Worm (Caenorhabditis elegans) whole organism, L4 larva: ENCODE results near the gene gpcp-2.
A peak's percentile ranks its signal among the peaks of the same experiment; 100 is the strongest.

Experiments
- D1046.2 ChIP-seq: fragments of 200-800 bp; sonication (Bioruptor generic); IDR thresholded peaks from 2 replicates; pipeline ENCODE4 v1.3.6; 2022; ENCODE audit warnings: missing genetic modification characterization, missing compliant biosample characterization
- F10B5.3 ChIP-seq: sonication (generic microtip); optimal IDR thresholded peaks from 2 replicates; lab custom pipeline; 2016; ENCODE audit warnings: mild to moderate bottlenecking, missing genetic modification characterization, missing compliant biosample characterization
- F37D6.2 ChIP-seq: sonication (generic microtip); optimal IDR thresholded peaks from 2 replicates; lab custom pipeline; 2016; ENCODE audit warnings: mild to moderate bottlenecking, missing genetic modification characterization, missing compliant biosample characterization
- F44E2.7 ChIP-seq: fragments of 200-800 bp; sonication (Bioruptor generic); IDR thresholded peaks from 2 replicates; pipeline ENCODE4 v2.1.2; 2022; ENCODE audit warnings: missing genetic modification characterization, missing compliant biosample characterization
- R02D3.7 ChIP-seq: fragments of 150-350 bp; sonication (generic microtip); optimal IDR thresholded peaks from 3 replicates; lab custom pipeline; 2014; ENCODE audit warnings: missing biosample characterization, missing genetic modification characterization
- Y105C5A.15 ChIP-seq: fragments of 200-800 bp; sonication (Bioruptor generic); IDR thresholded peaks from 2 replicates; pipeline ENCODE4 v1.3.6; 2022; ENCODE audit warnings: missing genetic modification characterization, missing compliant biosample characterization
- ZK337.2 ChIP-seq: fragments of 200-800 bp; sonication (Bioruptor generic); IDR thresholded peaks from 2 replicates; pipeline ENCODE4 v1.3.6; 2022; ENCODE audit warnings: missing genetic modification reagents, missing genetic modification characterization, missing compliant biosample characterization
- ZK546.5 ChIP-seq, 2 experiments: sonication (generic microtip); optimal IDR thresholded peaks; 2 replicates each; lab custom pipeline; 2017; ENCODE audit warnings: missing biosample characterization in 2 of 2, missing genetic modification characterization in 2 of 2
- aha-1 ChIP-seq: fragments of 150-350 bp; peaks from one replicate; lab custom pipeline; 2014; ENCODE audit warnings: missing biosample characterization, missing genetic modification characterization
- attf-4 ChIP-seq: sonication (generic microtip); optimal IDR thresholded peaks from 3 replicates; lab custom pipeline; 2017; ENCODE audit warnings: missing biosample characterization, missing genetic modification characterization
- ceh-20 ChIP-seq: fragments of 200-800 bp; sonication (Bioruptor generic); IDR thresholded peaks from 2 replicates; pipeline ENCODE4 v1.3.6; 2022; ENCODE audit warnings: missing genetic modification reagents, missing genetic modification characterization, missing compliant biosample characterization
- ceh-44 ChIP-seq: fragments of 200-800 bp; sonication (Bioruptor generic); IDR thresholded peaks from 2 replicates; pipeline ENCODE4 v1.3.6; 2022; ENCODE audit warnings: missing genetic modification reagents, missing genetic modification characterization, missing compliant biosample characterization
- ceh-82 ChIP-seq: sonication (generic microtip); optimal IDR thresholded peaks from 2 replicates; lab custom pipeline; 2017; ENCODE audit warnings: missing biosample characterization, missing genetic modification characterization
- ces-1 ChIP-seq: fragments of 150-350 bp; sonication (generic microtip); optimal IDR thresholded peaks from 4 replicates; lab custom pipeline; 2014; ENCODE audit warnings: missing biosample characterization, missing genetic modification reagents, missing genetic modification characterization
- cey-2 ChIP-seq: sonication (generic microtip); optimal IDR thresholded peaks from 3 replicates; lab custom pipeline; 2017; ENCODE audit warnings: missing genetic modification characterization, mild to moderate bottlenecking, missing compliant biosample characterization, antibody characterized with exemption, borderline replicate concordance; ENCODE audit not compliant: insufficient read depth
- daf-12 ChIP-seq: fragments of 150-350 bp; optimal IDR thresholded peaks from 2 replicates; lab custom pipeline; 2014; ENCODE audit warnings: missing biosample characterization, missing genetic modification reagents, missing genetic modification characterization
- daf-19 ChIP-seq: fragments of 200-800 bp; sonication (Bioruptor generic); conservative IDR thresholded peaks from 2 replicates; pipeline ENCODE4 v1.3.6; 2022; ENCODE audit warnings: missing genetic modification characterization, missing compliant biosample characterization
- dmd-8 ChIP-seq: fragments of 200-800 bp; sonication (Bioruptor generic); IDR thresholded peaks from 2 replicates; pipeline ENCODE4 v1.3.6; 2022; ENCODE audit warnings: missing genetic modification characterization, missing compliant biosample characterization
- dmd-9 ChIP-seq: fragments of 200-800 bp; sonication (Bioruptor generic); IDR thresholded peaks from 2 replicates; pipeline ENCODE4 v1.3.6; 2022; ENCODE audit warnings: missing genetic modification reagents, missing genetic modification characterization, missing compliant biosample characterization
- dpl-1 ChIP-seq: fragments of 150-350 bp; optimal IDR thresholded peaks from 2 replicates; lab custom pipeline; 2014; ENCODE audit warnings: missing biosample characterization, missing genetic modification reagents, missing genetic modification characterization
- duxl-1 ChIP-seq: sonication (generic microtip); optimal IDR thresholded peaks from 2 replicates; lab custom pipeline; 2016; ENCODE audit warnings: mild to moderate bottlenecking, missing genetic modification characterization, moderate library complexity, missing compliant biosample characterization; ENCODE audit not compliant: poor library complexity
- dve-1 ChIP-seq: sonication (generic microtip); optimal IDR thresholded peaks from 2 replicates; lab custom pipeline; 2017; ENCODE audit warnings: antibody characterized with exemption, mild to moderate bottlenecking, missing genetic modification characterization, missing compliant biosample characterization; ENCODE audit not compliant: insufficient read depth
- egl-27 ChIP-seq: sonication (generic microtip); optimal IDR thresholded peaks from 3 replicates; lab custom pipeline; 2017; ENCODE audit warnings: missing biosample characterization, missing genetic modification reagents, missing genetic modification characterization
- egl-43 ChIP-seq: fragments of 200-800 bp; sonication (Bioruptor generic); IDR thresholded peaks from 2 replicates; pipeline ENCODE4 v1.3.6; 2022; ENCODE audit warnings: missing genetic modification reagents, missing genetic modification characterization, missing compliant biosample characterization
- hif-1 ChIP-seq, 2 experiments: sonication (generic microtip); optimal IDR thresholded peaks; 2 replicates each; lab custom pipeline; 2016 to 2017; ENCODE audit warnings: missing compliant biosample characterization in 2 of 2, missing genetic modification characterization in 2 of 2, missing genetic modification reagents in 2 of 2, missing genotype in 2 of 2, mild to moderate bottlenecking in 1 of 2
- jun-1 ChIP-seq: fragments of 150-350 bp; optimal IDR thresholded peaks from 2 replicates; lab custom pipeline; 2014; ENCODE audit warnings: missing biosample characterization, missing genetic modification reagents, missing genetic modification characterization
- lin-1 ChIP-seq: fragments of 200-800 bp; sonication (Bioruptor generic); IDR thresholded peaks from 2 replicates; pipeline ENCODE4 v1.3.6; 2022; ENCODE audit warnings: missing genetic modification reagents, missing genetic modification characterization, missing compliant biosample characterization
- lin-13 ChIP-seq: fragments of 150-350 bp; optimal IDR thresholded peaks from 2 replicates; lab custom pipeline; 2014; ENCODE audit warnings: missing biosample characterization, missing genetic modification reagents, missing genetic modification characterization
- lin-29 ChIP-seq: fragments of 200-800 bp; sonication (Bioruptor generic); IDR thresholded peaks from 2 replicates; pipeline ENCODE4 v1.3.6; 2022; ENCODE audit warnings: missing genetic modification reagents, missing genetic modification characterization, missing compliant biosample characterization
- lin-39 ChIP-seq: fragments of 150-350 bp; optimal IDR thresholded peaks from 2 replicates; lab custom pipeline; 2014; ENCODE audit warnings: missing biosample characterization, missing genetic modification reagents, missing genetic modification characterization
- mdl-1 ChIP-seq, 2 experiments: fragments of 150-350 bp in 1 of 2; sonication (generic microtip) in 1 of 2; optimal IDR thresholded peaks; 2 replicates each; lab custom pipeline; 2014 to 2017; ENCODE audit warnings: missing biosample characterization in 2 of 2, missing genetic modification characterization in 2 of 2
- mdt-29 ChIP-seq: fragments of 200-800 bp; sonication (Bioruptor generic); IDR thresholded peaks from 2 replicates; pipeline ENCODE4 v1.3.6; 2022; ENCODE audit warnings: missing genetic modification reagents, missing genetic modification characterization, missing compliant biosample characterization
- mes-2 ChIP-seq: sonication (generic microtip); optimal IDR thresholded peaks from 2 replicates; lab custom pipeline; 2016; ENCODE audit warnings: missing genotype, mild to moderate bottlenecking, missing genetic modification characterization, missing compliant biosample characterization; ENCODE audit not compliant: poor library complexity, severe bottlenecking
- mxl-2 ChIP-seq: fragments of 200-800 bp; sonication (Bioruptor generic); conservative IDR thresholded peaks from 2 replicates; pipeline ENCODE4 v1.3.6; 2022; ENCODE audit warnings: missing genetic modification reagents, missing genetic modification characterization, missing compliant biosample characterization
- nhr-102 ChIP-seq: sonication (generic microtip); optimal IDR thresholded peaks from 2 replicates; lab custom pipeline; 2016; ENCODE audit warnings: mild to moderate bottlenecking, missing genetic modification characterization, moderate library complexity, missing compliant biosample characterization
- nhr-237 ChIP-seq: sonication (generic microtip); optimal IDR thresholded peaks from 2 replicates; lab custom pipeline; 2017; ENCODE audit warnings: missing biosample characterization, missing genetic modification characterization
- nhr-41 ChIP-seq: fragments of 200-800 bp; sonication (Bioruptor generic); IDR thresholded peaks from 2 replicates; pipeline ENCODE4 v1.3.6; 2022; ENCODE audit warnings: missing genetic modification reagents, missing genetic modification characterization, missing compliant biosample characterization
- nhr-6 ChIP-seq: fragments of 150-350 bp; optimal IDR thresholded peaks from 2 replicates; lab custom pipeline; 2014; ENCODE audit warnings: missing biosample characterization, missing genetic modification characterization
- php-3 ChIP-seq: fragments of 200-800 bp; sonication (Bioruptor generic); IDR thresholded peaks from 2 replicates; pipeline ENCODE4 v1.3.6; 2022; ENCODE audit warnings: missing genetic modification reagents, missing genetic modification characterization, missing compliant biosample characterization
- pqm-1 ChIP-seq: sonication (generic microtip); optimal IDR thresholded peaks from 2 replicates; lab custom pipeline; 2017; ENCODE audit warnings: missing biosample characterization, missing genetic modification characterization
- saeg-2 ChIP-seq: fragments of 200-800 bp; sonication (Bioruptor generic); IDR thresholded peaks from 2 replicates; pipeline ENCODE4 v1.3.6; 2022; ENCODE audit warnings: missing genetic modification reagents, missing genetic modification characterization, missing compliant biosample characterization
- set-16 ChIP-seq: fragments of 200-800 bp; sonication (Bioruptor generic); IDR thresholded peaks from 2 replicates; pipeline ENCODE4 v1.3.6; 2022; ENCODE audit warnings: missing genetic modification reagents, missing genetic modification characterization, missing compliant biosample characterization
- skn-1 ChIP-seq: fragments of 150-350 bp; optimal IDR thresholded peaks from 2 replicates; lab custom pipeline; 2014; ENCODE audit warnings: missing biosample characterization, missing genetic modification characterization
- unc-62 ChIP-seq, 3 experiments: fragments of 150-350 bp in 1 of 3; sonication (generic microtip); optimal IDR thresholded peaks in 2 of 3; peaks in 1 of 3; 1 replicate in 1 of 3; 2 replicates in 2 of 3; lab custom pipeline; 2014 to 2017; ENCODE audit warnings: missing biosample characterization in 3 of 3, missing genetic modification characterization in 3 of 3, missing genetic modification reagents in 3 of 3, missing genotype in 1 of 3
- zag-1 ChIP-seq: fragments of 150-350 bp; optimal IDR thresholded peaks from 2 replicates; lab custom pipeline; 2014; ENCODE audit warnings: missing biosample characterization, missing genetic modification characterization
- zfp-3 ChIP-seq: fragments of 200-800 bp; sonication (Bioruptor generic); conservative IDR thresholded peaks from 2 replicates; pipeline ENCODE4 v1.3.6; 2022; ENCODE audit warnings: missing genetic modification reagents, missing genetic modification characterization, missing compliant biosample characterization
- zip-2 ChIP-seq: fragments of 150-350 bp; optimal IDR thresholded peaks from 2 replicates; lab custom pipeline; 2014; ENCODE audit warnings: missing biosample characterization, missing genetic modification characterization
- ztf-11 ChIP-seq: fragments of 150-350 bp; optimal IDR thresholded peaks from 2 replicates; lab custom pipeline; 2014; ENCODE audit warnings: missing biosample characterization, missing genetic modification characterization
- ztf-7 ChIP-seq: fragments of 150-350 bp; optimal IDR thresholded peaks from 2 replicates; lab custom pipeline; 2014; ENCODE audit warnings: missing biosample characterization, missing genetic modification characterization

Gene gpcp-2

ce11 chrII:8106921-8107695 is 33.9 kb upstream of the gpcp-2 start, which contains the start of the genes chst-1 and C41C4.9:
Gene chst-1, minus strand, starts transcription at chrII:8106971.
Gene C41C4.9, plus strand, starts transcription at chrII:8107645.
- TF ChIP-seq egl-43 (no peak; the same call in 1 of the 2 replicates), nhr-6 (tag; lab: Kevin White, UChicago) (peak; percentile 79), mdl-1 (tag; optimal IDR thresholded peaks at IDR 0.05; lab: Kevin White, UChicago) (peak in 1 of 2 experiments; percentile 8), lin-1 (GFP tag; lab: Robert Waterston, UW) (peak; percentile 96), jun-1 (tag; lab: Kevin White, UChicago) (no peak), mes-2 (tag; lab: Kevin White, UChicago) (peak; percentile 91), dpl-1 (GFP tag; lab: Kevin White, UChicago) (peak; percentile 53), lin-39 (no peak), ZK546.5 (tag; optimal IDR thresholded peaks at IDR 0.05; lab: Kevin White, UChicago) (no peak), F37D6.2 (tag; lab: Kevin White, UChicago) (peak; percentile 33), ces-1 (no peak), zfp-3 (GFP tag; lab: Robert Waterston, UW) (peak; percentile 83), daf-12 (tag; lab: Kevin White, UChicago) (no peak), ceh-44 (GFP tag; lab: Robert Waterston, UW) (peak; percentile 79; the same call in 1 of the 2 replicates), set-16 (no peak), egl-27 (no peak), unc-62 (GFP tag; optimal IDR thresholded peaks at IDR 0.05 in 1 of 2; lab: Kevin White, UChicago) (peak in 1 of 2 experiments; percentile 89), unc-62 (tag; optimal IDR thresholded peaks at IDR 0.05; lab: Kevin White, UChicago) (no peak), attf-4 (no peak), nhr-102 (tag; lab: Kevin White, UChicago) (peak; percentile 84), F44E2.7 (GFP tag; lab: Robert Waterston, UW) (peak; percentile 93), zip-2 (tag; lab: Kevin White, UChicago) (no peak), lin-13 (peak; percentile 40), lin-29 (GFP tag; lab: Robert Waterston, UW) (peak; percentile 51; the same call in 1 of the 2 replicates), nhr-41 (GFP tag; lab: Robert Waterston, UW) (peak; percentile 92), php-3 (GFP tag; lab: Robert Waterston, UW) (peak; percentile 90), dve-1 (tag; lab: Kevin White, UChicago) (peak; percentile 78), saeg-2 (GFP tag; lab: Robert Waterston, UW) (no peak; the same call in 1 of the 2 replicates), dmd-9 (GFP tag; lab: Robert Waterston, UW) (peak; percentile 89; the same call in 1 of the 2 replicates), zag-1 (tag; lab: Kevin White, UChicago) (no peak), dmd-8 (GFP tag; lab: Robert Waterston, UW) (peak; percentile 99), pqm-1 (tag; lab: Kevin White, UChicago) (peak; percentile 20), Y105C5A.15 (GFP tag; lab: Robert Waterston, UW) (peak; percentile 95), daf-19 (GFP tag; lab: Robert Waterston, UW) (peak; percentile 87), ztf-11 (tag; lab: Kevin White, UChicago) (no peak), mxl-2 (GFP tag; lab: Robert Waterston, UW) (peak; percentile 71; the same call in 1 of the 2 replicates), ceh-82 (tag; lab: Kevin White, UChicago) (no peak), F10B5.3 (tag; lab: Kevin White, UChicago) (peak; percentile 48), ZK337.2 (GFP tag; lab: Robert Waterston, UW) (peak; percentile 66; the same call in 1 of the 2 replicates), R02D3.7 (tag; lab: Kevin White, UChicago) (no peak), nhr-237 (tag; lab: Kevin White, UChicago) (no peak), ceh-20 (GFP tag; lab: Robert Waterston, UW) (peak; percentile 80), ztf-7 (tag; lab: Kevin White, UChicago) (peak; percentile 60), skn-1 (tag; lab: Kevin White, UChicago) (no peak), cey-2 (tag; lab: Kevin White, UChicago) (no peak), hif-1 (tag; optimal IDR thresholded peaks at IDR 0.05; lab: Kevin White, UChicago) (no peak), D1046.2 (peak; percentile 81; the same call in 1 of the 2 replicates), mdt-29 (GFP tag; lab: Robert Waterston, UW) (peak; percentile 76; the same call in 1 of the 2 replicates), aha-1 (tag; lab: Kevin White, UChicago) (peak; percentile 93), duxl-1 (peak; percentile 81)
